Worm (Caenorhabditis elegans): ENCODE results near the gene jmjd-4.

The jmjd-4 gene

ce11 chrIII:10305295-10305694 lies 28.5 kb downstream of the jmjd-4 start:
- no peak for TF ChIP-seq efl-1 (GFP tag; optimal IDR thresholded peaks at IDR 0.05)
- TF ChIP-seq lir-1 (GFP tag; conservative IDR thresholded peaks at IDR 0.05), result no peak
- peak; percentile 42 for TF ChIP-seq nhr-80 (tag; optimal IDR thresholded peaks at IDR 0.05)

- TF ChIP-seq Y95B8A.8 (GFP tag; IDR thresholded peaks at IDR 0.05), result no peak
- no peak for TF ChIP-seq ztf-18 (tag; optimal IDR thresholded peaks at IDR 0.05)
These were observed 33.7 kb downstream of the jmjd-4 start, which contains the start of gene vglu-3 for ce11 chrIII:10300078-10300477. vglu-3 (plus strand) TSS chrIII:10300378.

- no peak for TF ChIP-seq snpc-4 (GFP tag; optimal IDR thresholded peaks at IDR 0.05)
- TF ChIP-seq snpc-4 (tag; optimal IDR thresholded peaks at IDR 0.05), result peak in 2 of 4 experiments; percentile 4 to 51
- TF ChIP-seq efl-1 (GFP tag; optimal IDR thresholded peaks at IDR 0.05), result no peak
- 0 out of 2 replicates have a peak, but pooled peaks have one; percentile 23 for TF ChIP-seq lin-26 (GFP tag; IDR thresholded peaks at IDR 0.05)
These were observed 36.9 kb downstream of the jmjd-4 start for ce11 chrIII:10296904-10297303.

- TF ChIP-seq snpc-4 (GFP tag; optimal IDR thresholded peaks at IDR 0.05) (no peak), snpc-4 (tag; optimal IDR thresholded peaks at IDR 0.05) (peak in 2 of 4 experiments; percentile 29 to 56), hmg-1.2 (GFP tag; IDR thresholded peaks at IDR 0.05) (no peak), F22D6.2 (tag; optimal IDR thresholded peaks at IDR 0.05) (no peak), ama-1 (optimal IDR thresholded peaks at IDR 0.05) (no peak), ama-1 (GFP tag; optimal IDR thresholded peaks at IDR 0.05) (no peak), egl-18 (GFP tag; IDR thresholded peaks at IDR 0.05) (no peak), let-526 (GFP tag; IDR thresholded peaks at IDR 0.05) (no peak)
These were observed 39.0 kb downstream of the jmjd-4 start, which contains the start of gene vglu-2 for ce11 chrIII:10294837-10295236. vglu-2 (plus strand) TSS chrIII:10295137.

ce11 chrIII:10293946-10294345 lies 39.9 kb downstream of the jmjd-4 start:
- TF ChIP-seq mes-4 (tag; optimal IDR thresholded peaks at IDR 0.05), result no peak

ce11 chrIII:10293362-10293761 lies 40.5 kb downstream of the jmjd-4 start:
- TF ChIP-seq F22D6.2 (tag; optimal IDR thresholded peaks at IDR 0.05), result no peak
- TF ChIP-seq ztf-18 (tag; optimal IDR thresholded peaks at IDR 0.05), result no peak
- TF ChIP-seq ceh-58 (GFP tag; IDR thresholded peaks at IDR 0.05), result no peak
- TF ChIP-seq F57A8.1 (GFP tag; optimal IDR thresholded peaks at IDR 0.05), result no peak
- no peak for TF ChIP-seq T26A5.8 (tag; optimal IDR thresholded peaks at IDR 0.05)
- no peak for TF ChIP-seq cebp-1 (GFP tag; IDR thresholded peaks at IDR 0.05)
- TF ChIP-seq cebp-1 (tag; optimal IDR thresholded peaks at IDR 0.05), result no peak
- no peak for TF ChIP-seq snpc-4 (GFP tag; optimal IDR thresholded peaks at IDR 0.05)
- peak in 1 of 4 experiments; percentile 23 for TF ChIP-seq snpc-4 (tag; optimal IDR thresholded peaks at IDR 0.05)
- TF ChIP-seq lin-40 (tag; optimal IDR thresholded peaks at IDR 0.05), result peak; percentile 3
- no peak for TF ChIP-seq F10E7.11 (tag; optimal IDR thresholded peaks at IDR 0.05)
- 0 out of 2 replicates have a peak, but pooled peaks have one; percentile 8 for TF ChIP-seq lin-26 (GFP tag; IDR thresholded peaks at IDR 0.05)
- TF ChIP-seq pha-4 (tag; optimal IDR thresholded peaks at IDR 0.05), result no peak
- TF ChIP-seq egrh-3 (GFP tag; IDR thresholded peaks at IDR 0.05), result no peak
- no peak for TF ChIP-seq madf-8 (GFP tag; conservative IDR thresholded peaks at IDR 0.05)
- TF ChIP-seq F55B11.4 (tag; optimal IDR thresholded peaks at IDR 0.05; ENCODE audit: borderline replicate concordance, insufficient read depth), result no peak

- no peak for TF ChIP-seq ceh-79 (tag; optimal IDR thresholded peaks at IDR 0.05)
- no peak for TF ChIP-seq snpc-3.4 (tag; optimal IDR thresholded peaks at IDR 0.05)
- TF ChIP-seq attf-5 (GFP tag; optimal IDR thresholded peaks at IDR 0.05), result no peak
- no peak for TF ChIP-seq hmg-1.2 (GFP tag; IDR thresholded peaks at IDR 0.05)
- no peak for TF ChIP-seq him-1 (tag; optimal IDR thresholded peaks at IDR 0.05)
- TF ChIP-seq dpff-1 (tag; optimal IDR thresholded peaks at IDR 0.05), result no peak
- no peak for TF ChIP-seq rcor-1 (GFP tag; IDR thresholded peaks at IDR 0.05)
- TF ChIP-seq somi-1 (GFP tag; optimal IDR thresholded peaks at IDR 0.05), result peak; percentile 57
- no peak for TF ChIP-seq Y67H2A.10 (GFP tag; conservative IDR thresholded peaks at IDR 0.05)
- TF ChIP-seq ztf-26 (tag; optimal IDR thresholded peaks at IDR 0.05), result peak; percentile 24
- no peak for TF ChIP-seq nfya-2 (GFP tag; IDR thresholded peaks at IDR 0.05)
These were observed 43.3 kb downstream of the jmjd-4 start for ce11 chrIII:10290541-10290940.
